Worm (Caenorhabditis elegans) whole organism, L1 larva: ENCODE data around the gene F58F6.5.
"Not testable (repeated sequence)": the region's sequence is repeated elsewhere in the genome, so short reads cannot be mapped to it uniquely, and the experiment has no call there.

Experiments
- F16B12.6 ChIP-seq: fragments of 150-350 bp; optimal IDR thresholded peaks from 2 replicates; lab custom pipeline; 2014; ENCODE audit warnings: missing biosample characterization, missing genetic modification characterization
- Y116A8C.19 ChIP-seq: sonication (generic microtip); optimal IDR thresholded peaks from 2 replicates; lab custom pipeline; 2016; ENCODE audit warnings: missing compliant biosample characterization, missing genetic modification characterization, borderline replicate concordance
- blmp-1 ChIP-seq: fragments of 150-350 bp; optimal IDR thresholded peaks from 2 replicates; lab custom pipeline; 2014; ENCODE audit warnings: missing biosample characterization, missing genetic modification characterization
- ceh-82 ChIP-seq, 3 experiments: fragments of 150-350 bp in 1 of 3; sonication (generic microtip) in 2 of 3; optimal IDR thresholded peaks; 2 replicates each; lab custom pipeline; 2014 to 2017; ENCODE audit warnings: missing biosample characterization in 3 of 3, missing genetic modification characterization in 3 of 3
- ceh-90 ChIP-seq: sonication (generic microtip); optimal IDR thresholded peaks from 2 replicates; lab custom pipeline; 2016; ENCODE audit warnings: missing genetic modification characterization, missing compliant biosample characterization
- dpl-1 ChIP-seq, 3 experiments: fragments of 150-350 bp in 2 of 3; sonication (generic microtip) in 1 of 3; optimal IDR thresholded peaks; 2 replicates each; lab custom pipeline; 2014 to 2017; ENCODE audit warnings: missing biosample characterization in 3 of 3, missing genetic modification characterization in 3 of 3, missing genetic modification reagents in 3 of 3
- dsc-1 ChIP-seq: sonication (generic microtip); optimal IDR thresholded peaks from 2 replicates; lab custom pipeline; 2016; ENCODE audit warnings: mild to moderate bottlenecking, missing genetic modification characterization, missing compliant biosample characterization
- efl-1 ChIP-seq, 4 experiments: fragments of 150-350 bp; optimal IDR thresholded peaks in 3 of 4; peaks in 1 of 4; 1 replicate in 1 of 4; 2 replicates in 3 of 4; lab custom pipeline; 2014; ENCODE audit warnings: missing biosample characterization in 2 of 4, missing genetic modification characterization in 2 of 4, missing genetic modification reagents in 2 of 4
- egl-27 ChIP-seq, 2 experiments: fragments of 150-350 bp in 1 of 2; sonication (generic microtip); optimal IDR thresholded peaks; 3 replicates each; lab custom pipeline; 2017 to 2018; ENCODE audit warnings: missing biosample characterization in 2 of 2, missing genetic modification characterization in 2 of 2, missing genetic modification reagents in 2 of 2
- elt-2 ChIP-seq: sonication (generic microtip); optimal IDR thresholded peaks from 2 replicates; lab custom pipeline; 2016; ENCODE audit warnings: missing genetic modification characterization, mild to moderate bottlenecking, inconsistent platforms, missing compliant biosample characterization, missing genetic modification reagents
- elt-3 ChIP-seq, 6 experiments: fragments of 150-350 bp in 1 of 6; sonication (generic microtip); optimal IDR thresholded peaks; 2 replicates each; lab custom pipeline; 2017 to 2018; ENCODE audit warnings: missing biosample characterization in 6 of 6, missing genetic modification characterization in 6 of 6, inconsistent platforms in 1 of 6
- ets-5 ChIP-seq: fragments of 200-800 bp; sonication (Bioruptor generic); IDR thresholded peaks from 2 replicates; pipeline ENCODE4 v1.3.6; 2022; ENCODE audit warnings: missing genetic modification characterization, missing compliant biosample characterization
- fkh-4 ChIP-seq: sonication (generic microtip); optimal IDR thresholded peaks from 2 replicates; lab custom pipeline; 2016; ENCODE audit warnings: missing compliant biosample characterization, missing genetic modification characterization, borderline replicate concordance
- fkh-8 ChIP-seq: sonication (generic microtip); optimal IDR thresholded peaks from 2 replicates; lab custom pipeline; 2016; ENCODE audit warnings: mild to moderate bottlenecking, missing genetic modification characterization, missing compliant biosample characterization
- hlh-4 ChIP-seq: sonication (generic microtip); optimal IDR thresholded peaks from 2 replicates; lab custom pipeline; 2016; ENCODE audit warnings: mild to moderate bottlenecking, missing genetic modification characterization, missing compliant biosample characterization
- hpl-2 ChIP-seq: fragments of 150-350 bp; optimal IDR thresholded peaks from 2 replicates; lab custom pipeline; 2014; ENCODE audit warnings: missing biosample characterization, missing genetic modification reagents, missing genetic modification characterization
- irx-1 ChIP-seq: sonication (generic microtip); optimal IDR thresholded peaks from 2 replicates; lab custom pipeline; 2016; ENCODE audit warnings: missing genetic modification characterization, missing compliant biosample characterization
- isw-1 ChIP-seq: fragments of 200-800 bp; sonication (Bioruptor generic); IDR thresholded peaks from 2 replicates; pipeline ENCODE4 v1.3.6; 2022; ENCODE audit warnings: missing genetic modification characterization, missing compliant biosample characterization
- lin-13 ChIP-seq: fragments of 150-350 bp; optimal IDR thresholded peaks from 2 replicates; lab custom pipeline; 2014; ENCODE audit warnings: missing biosample characterization, missing genetic modification reagents, missing genetic modification characterization
- lin-14 ChIP-seq: fragments of 200-800 bp; sonication (Bioruptor generic); optimal IDR thresholded peaks from 2 replicates; lab custom pipeline; 2018; ENCODE audit warnings: mild to moderate bottlenecking, missing genetic modification characterization, moderate library complexity, missing compliant biosample characterization
- lin-15B ChIP-seq: fragments of 150-350 bp; sonication (generic microtip); optimal IDR thresholded peaks from 3 replicates; lab custom pipeline; 2014; ENCODE audit warnings: missing biosample characterization, missing genetic modification characterization
- lin-35 ChIP-seq, 2 experiments: fragments of 150-350 bp; optimal IDR thresholded peaks; 2 replicates each; lab custom pipeline; 2014; ENCODE audit warnings: missing biosample characterization in 2 of 2, missing genetic modification characterization in 2 of 2, missing genetic modification reagents in 2 of 2
- lir-3 ChIP-seq: sonication (generic microtip); optimal IDR thresholded peaks from 2 replicates; lab custom pipeline; 2016; ENCODE audit warnings: mild to moderate bottlenecking, missing genetic modification characterization, moderate library complexity, missing compliant biosample characterization; ENCODE audit not compliant: poor library complexity
- lsy-2 ChIP-seq, 2 experiments: fragments of 150-350 bp; optimal IDR thresholded peaks; 2 replicates each; lab custom pipeline; 2014; ENCODE audit warnings: missing biosample characterization in 2 of 2, missing genetic modification characterization in 2 of 2
- mep-1 ChIP-seq: fragments of 150-350 bp; optimal IDR thresholded peaks from 2 replicates; lab custom pipeline; 2014; ENCODE audit warnings: missing biosample characterization, missing genetic modification characterization
- nhr-11 ChIP-seq: fragments of 150-350 bp; optimal IDR thresholded peaks from 2 replicates; lab custom pipeline; 2014; ENCODE audit warnings: missing biosample characterization, missing genetic modification characterization
- nhr-12 ChIP-seq: sonication (generic microtip); optimal IDR thresholded peaks from 2 replicates; lab custom pipeline; 2017; ENCODE audit warnings: missing biosample characterization, missing genetic modification characterization
- nhr-19 ChIP-seq: fragments of 200-800 bp; sonication (Bioruptor generic); conservative IDR thresholded peaks from 2 replicates; pipeline ENCODE4 v1.3.6; 2022; ENCODE audit warnings: missing genetic modification characterization, missing compliant biosample characterization
- nhr-20 ChIP-seq: sonication (generic microtip); optimal IDR thresholded peaks from 2 replicates; lab custom pipeline; 2016; ENCODE audit warnings: mild to moderate bottlenecking, missing genetic modification characterization, missing compliant biosample characterization
- nhr-47 ChIP-seq: sonication (generic microtip); optimal IDR thresholded peaks from 2 replicates; lab custom pipeline; 2016; ENCODE audit warnings: mild to moderate bottlenecking, missing genetic modification characterization, moderate library complexity, missing compliant biosample characterization
- nhr-71 ChIP-seq: sonication (generic microtip); optimal IDR thresholded peaks from 2 replicates; lab custom pipeline; 2016; ENCODE audit warnings: mild to moderate bottlenecking, missing genetic modification characterization, moderate library complexity, missing compliant biosample characterization
- nhr-77 ChIP-seq: fragments of 150-350 bp; optimal IDR thresholded peaks from 2 replicates; lab custom pipeline; 2014; ENCODE audit warnings: missing biosample characterization, missing genetic modification characterization
- nhr-85 ChIP-seq: sonication (generic microtip); peaks from one replicate; lab custom pipeline; 2016; ENCODE audit warnings: missing genetic modification characterization, inconsistent platforms, missing compliant biosample characterization
- rnt-1 ChIP-seq: sonication (generic microtip); optimal IDR thresholded peaks from 2 replicates; lab custom pipeline; 2016; ENCODE audit warnings: mild to moderate bottlenecking, missing genetic modification characterization, moderate library complexity, missing compliant biosample characterization
- skn-1 ChIP-seq: fragments of 150-350 bp; optimal IDR thresholded peaks from 2 replicates; lab custom pipeline; 2014; ENCODE audit warnings: missing biosample characterization, missing genetic modification characterization
- snpc-4 ChIP-seq: fragments of 150-350 bp; optimal IDR thresholded peaks from 2 replicates; lab custom pipeline; 2014; ENCODE audit warnings: missing biosample characterization, missing genetic modification characterization
- snu-23 ChIP-seq: sonication (generic microtip); optimal IDR thresholded peaks from 2 replicates; lab custom pipeline; 2016; ENCODE audit warnings: missing genetic modification characterization, missing compliant biosample characterization
- swsn-7 ChIP-seq: sonication (generic microtip); optimal IDR thresholded peaks from 2 replicates; lab custom pipeline; 2016; ENCODE audit warnings: missing genetic modification characterization, missing compliant biosample characterization
- tbx-2 ChIP-seq: sonication (generic microtip); optimal IDR thresholded peaks from 2 replicates; lab custom pipeline; 2016; ENCODE audit warnings: missing genetic modification characterization, missing compliant biosample characterization
- unc-30 ChIP-seq: sonication (generic microtip); optimal IDR thresholded peaks from 2 replicates; lab custom pipeline; 2017; ENCODE audit warnings: missing biosample characterization, missing genetic modification characterization
- unc-86 ChIP-seq: sonication (generic microtip); optimal IDR thresholded peaks from 2 replicates; lab custom pipeline; 2016; ENCODE audit warnings: missing genetic modification characterization, missing compliant biosample characterization
- vab-15 ChIP-seq: sonication (generic microtip); optimal IDR thresholded peaks from 2 replicates; lab custom pipeline; 2017; ENCODE audit warnings: missing genotype, mild to moderate bottlenecking, missing genetic modification characterization, missing compliant biosample characterization
- xbp-1 ChIP-seq: sonication (generic microtip); optimal IDR thresholded peaks from 2 replicates; lab custom pipeline; 2016; ENCODE audit warnings: missing genetic modification characterization, missing compliant biosample characterization
- zip-4 ChIP-seq: fragments of 200-800 bp; sonication (Bioruptor generic); optimal IDR thresholded peaks from 2 replicates; lab custom pipeline; 2018; ENCODE audit warnings: mild to moderate bottlenecking, missing genetic modification characterization, moderate library complexity, missing compliant biosample characterization
- ztf-11 ChIP-seq, 2 experiments: sonication (generic microtip); optimal IDR thresholded peaks; 2 replicates each; lab custom pipeline; 2016 to 2017; ENCODE audit warnings: missing genetic modification characterization in 2 of 2, missing biosample characterization in 1 of 2, missing compliant biosample characterization in 1 of 2

The F58F6.5 gene

DNA sequence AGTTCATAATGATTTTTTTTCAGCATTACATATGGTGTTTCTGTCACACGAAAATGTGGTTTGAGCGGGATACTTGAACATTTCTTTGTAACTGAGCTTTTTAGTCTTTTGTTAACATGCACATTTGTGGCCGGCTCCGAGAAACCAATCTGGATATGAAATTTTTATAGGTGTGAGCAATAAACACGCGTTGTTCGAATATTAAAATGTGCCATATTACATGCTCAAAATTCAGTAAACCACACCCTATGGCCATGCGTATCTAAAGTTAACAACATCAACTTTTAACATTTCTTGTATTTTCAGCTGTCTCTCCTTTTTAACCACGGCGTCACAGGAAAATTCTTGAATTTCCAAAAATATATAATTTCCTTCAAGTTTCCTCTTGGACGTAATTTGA lies 2.7 kb upstream of the F58F6.5 start, which contains the start of gene F58F6.6:
F58F6.6 (plus strand) TSS at position 301 of the 400 bp plus-strand sequence.
- not testable (repeated sequence) for TF ChIP-seq nhr-47 (tag; lab: Kevin White, UChicago); lin-35 (GFP tag; optimal IDR thresholded peaks at IDR 0.05; lab: Kevin White, UChicago); swsn-7 (tag; lab: Kevin White, UChicago)

DNA sequence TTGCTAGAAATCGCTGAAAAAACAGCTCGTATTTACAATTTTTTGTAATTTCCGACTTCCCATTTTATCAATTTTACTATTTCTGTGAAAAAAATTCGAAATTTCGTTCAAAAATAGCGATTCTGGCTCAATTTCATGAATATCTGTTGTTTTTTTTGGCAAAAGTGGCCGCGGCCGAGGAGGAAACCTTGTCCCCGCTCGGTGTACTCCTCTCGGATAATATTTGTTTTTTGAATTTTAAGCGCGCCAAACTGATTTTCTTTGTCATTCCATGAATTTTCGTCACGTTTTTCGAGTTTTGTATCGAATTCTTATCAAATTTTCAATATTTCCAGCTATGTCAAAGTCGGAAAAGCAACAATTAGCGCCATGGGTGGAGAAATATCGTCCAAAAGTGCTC lies 3.5 kb downstream of the F58F6.5 start, which contains the start of gene rfc-2:
rfc-2 (plus strand) TSS at position 334 of the 400 bp plus-strand sequence.
- TF ChIP-seq vab-15 (peak; percentile 38), hpl-2 (GFP tag; lab: Kevin White, UChicago) (no peak), lin-13 (GFP tag; lab: Kevin White, UChicago) (no peak), elt-3 (tag; optimal IDR thresholded peaks at IDR 0.05; lab: Kevin White, UChicago) (no peak), lin-14 (no peak), nhr-19 (GFP tag; lab: Robert Waterston, UW) (peak; percentile 27; the same call in 1 of the 2 replicates), skn-1 (tag; lab: Kevin White, UChicago) (peak; percentile 20), dpl-1 (GFP tag; optimal IDR thresholded peaks at IDR 0.05; lab: Kevin White, UChicago) (peak; percentile 52 to 74 (median 59)), ets-5 (GFP tag; lab: Robert Waterston, UW) (no peak), lsy-2 (tag; optimal IDR thresholded peaks at IDR 0.05; lab: Kevin White, UChicago) (peak; percentile 38 to 46), xbp-1 (tag; lab: Kevin White, UChicago) (peak; percentile 38), mep-1 (tag; lab: Kevin White, UChicago) (peak; percentile 12), zip-4 (no peak), fkh-8 (tag; lab: Kevin White, UChicago) (peak; percentile 1), egl-27 (tag; optimal IDR thresholded peaks at IDR 0.05; lab: Kevin White, UChicago) (no peak), ztf-11 (tag; optimal IDR thresholded peaks at IDR 0.05; lab: Kevin White, UChicago) (peak in 1 of 2 experiments; percentile 61), tbx-2 (tag; lab: Kevin White, UChicago) (peak; percentile 35), nhr-12 (tag; lab: Kevin White, UChicago) (no peak), F16B12.6 (no peak), nhr-71 (tag; lab: Kevin White, UChicago) (peak; percentile 65), nhr-11 (no peak), snpc-4 (no peak), rnt-1 (tag; lab: Kevin White, UChicago) (peak; percentile 91), dsc-1 (tag; lab: Kevin White, UChicago) (peak; percentile 34), swsn-7 (tag; lab: Kevin White, UChicago) (peak; percentile 5), nhr-77 (tag; lab: Kevin White, UChicago) (no peak), unc-86 (tag; lab: Kevin White, UChicago) (peak; percentile 18), ceh-82 (tag; optimal IDR thresholded peaks at IDR 0.05; lab: Kevin White, UChicago) (peak in 2 of 3 experiments; percentile 33 to 36), Y116A8C.19 (tag; lab: Kevin White, UChicago) (no peak), snu-23 (GFP tag; lab: Kevin White, UChicago) (peak; percentile 48), lin-35 (GFP tag; optimal IDR thresholded peaks at IDR 0.05; lab: Kevin White, UChicago) (peak; percentile 55 to 68), nhr-85 (tag; lab: Kevin White, UChicago) (peak; percentile 51), irx-1 (tag; lab: Kevin White, UChicago) (peak; percentile 54), fkh-4 (tag; lab: Kevin White, UChicago) (peak; percentile 38), ceh-90 (tag; lab: Kevin White, UChicago) (peak; percentile 78), efl-1 (optimal IDR thresholded peaks at IDR 0.05; lab: Kevin White, UChicago) (peak; percentile 40 to 67), efl-1 (GFP tag; optimal IDR thresholded peaks at IDR 0.05 in 1 of 2; lab: Kevin White, UChicago) (peak; percentile 76 to 94), blmp-1 (peak; percentile 15), nhr-47 (tag; lab: Kevin White, UChicago) (peak; percentile 50), unc-30 (no peak), isw-1 (no peak), lir-3 (tag; lab: Kevin White, UChicago) (no peak), elt-2 (no peak), lin-15B (tag; lab: Kevin White, UChicago) (peak; percentile 49), hlh-4 (no peak), nhr-20 (tag; lab: Kevin White, UChicago) (peak; percentile 20)
